Worm (Caenorhabditis elegans): Measurements from ENCODE around the gene H23N18.6.

ce11 chrV:4963606-4964005 lies 48.7 kb upstream of the H23N18.6 start:
- no peak for TF ChIP-seq Y116A8C.19 (tag; optimal IDR thresholded peaks at IDR 0.05; ENCODE audit: borderline replicate concordance)
- no peak for TF ChIP-seq elt-2 (tag; optimal IDR thresholded peaks at IDR 0.05)
- no peak for TF ChIP-seq efl-1 (optimal IDR thresholded peaks at IDR 0.05)
- no peak for TF ChIP-seq efl-1 (GFP tag; optimal IDR thresholded peaks at IDR 0.05 in 1 of 2)
- no peak for TF ChIP-seq rnt-1 (tag; optimal IDR thresholded peaks at IDR 0.05)
- no peak for TF ChIP-seq lin-39 (tag; optimal IDR thresholded peaks at IDR 0.05)
- no peak for TF ChIP-seq ztf-4 (tag; optimal IDR thresholded peaks at IDR 0.05)
- TF ChIP-seq nhr-47 (tag; optimal IDR thresholded peaks at IDR 0.05), result no peak
- TF ChIP-seq nhr-90 (tag; optimal IDR thresholded peaks at IDR 0.05; ENCODE audit: poor library complexity), result no peak
- TF ChIP-seq mep-1 (tag; optimal IDR thresholded peaks at IDR 0.05), result no peak
- TF ChIP-seq lin-13 (GFP tag; optimal IDR thresholded peaks at IDR 0.05), result no peak
- TF ChIP-seq dpl-1 (GFP tag; optimal IDR thresholded peaks at IDR 0.05), result no peak
- TF ChIP-seq sup-37 (GFP tag; optimal IDR thresholded peaks at IDR 0.05), result no peak
- no peak for TF ChIP-seq nhr-76 (tag; optimal IDR thresholded peaks at IDR 0.05)
